Worm (Caenorhabditis elegans): Measurements from ENCODE around the gene swd-2.1.

swd-2.1 gene

DNA sequence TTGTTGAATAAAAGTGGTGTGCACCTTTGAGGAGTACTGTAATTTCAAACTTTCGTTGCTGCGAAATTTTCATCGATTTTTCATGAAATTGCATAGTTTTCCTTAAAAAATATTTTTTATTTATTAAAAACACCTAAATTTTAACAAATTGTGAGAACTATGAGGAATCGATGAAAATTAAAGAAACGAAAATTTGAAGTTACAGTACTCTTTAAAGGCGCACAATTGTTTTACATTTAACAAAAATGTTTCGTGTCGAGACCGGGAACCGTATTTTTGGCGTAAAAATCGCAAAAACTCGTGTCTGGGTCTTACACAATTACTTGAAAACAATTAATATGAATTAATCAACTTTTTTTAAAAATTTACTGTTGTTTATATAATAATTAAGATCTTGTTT lies 5.7 kb upstream of the swd-2.1 start, which contains the start of gene rdl-1:
TSS of gene rdl-1 (minus strand) at position 101 of the 400 bp plus-strand sequence.
- TF ChIP-seq tbx-7 (tag; optimal IDR thresholded peaks at IDR 0.05) (no peak), ceh-22 (tag; optimal IDR thresholded peaks at IDR 0.05) (no peak), odd-2 (tag; optimal IDR thresholded peaks at IDR 0.05) (no peak)

DNA sequence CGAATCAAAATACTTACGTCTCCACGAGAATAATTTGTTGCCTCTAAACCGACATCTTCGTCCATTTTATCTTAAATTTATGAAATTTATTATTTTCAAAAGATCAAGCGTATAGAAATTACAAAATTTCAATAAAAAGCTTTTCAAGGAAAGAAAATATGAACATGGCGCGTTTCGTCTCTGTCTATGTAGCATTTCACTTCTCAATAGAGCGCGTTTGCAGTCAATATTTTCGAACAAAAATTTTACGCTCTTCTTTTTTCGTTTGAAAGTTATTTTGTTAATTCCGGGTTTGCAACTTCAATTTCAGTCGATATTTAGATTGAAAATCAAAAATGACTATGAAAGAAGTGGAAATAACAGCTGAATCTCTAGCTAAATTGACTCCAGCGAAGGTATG lies 1.6 kb upstream of the swd-2.1 start, which contains the start of the genes hcf-1 and swd-2.2:
TSS of gene hcf-1 (minus strand) at position 70 of the 400 bp plus-strand sequence.
TSS of gene swd-2.2 (plus strand) at position 206 of the 400 bp plus-strand sequence.
- TF ChIP-seq nfya-1 (tag; optimal IDR thresholded peaks at IDR 0.05) (peak; percentile 18), ama-1 (optimal IDR thresholded peaks at IDR 0.05) (no peak)

DNA sequence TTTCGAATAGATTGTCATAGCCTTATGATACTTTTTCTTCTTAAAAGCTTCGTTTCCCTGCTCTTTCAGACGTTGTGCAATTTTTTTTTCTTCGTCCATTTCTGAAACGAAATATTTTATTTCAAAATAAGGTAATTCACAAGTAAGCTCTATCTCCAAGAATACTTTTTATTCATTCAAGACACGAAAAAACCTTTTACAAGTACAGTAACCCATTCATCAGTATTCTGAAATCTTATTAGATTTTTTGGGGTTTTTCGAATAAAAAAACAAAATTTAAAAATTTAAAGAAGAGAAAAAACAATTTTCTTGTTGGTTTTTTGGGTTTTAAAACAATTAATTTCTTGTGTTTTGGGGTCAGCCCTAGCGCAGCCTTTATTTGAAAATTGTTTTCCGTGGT lies 3.0 kb downstream of the swd-2.1 start, which contains the start of gene rpap-3:
TSS of gene rpap-3 (minus strand) at position 101 of the 400 bp plus-strand sequence.
- TF ChIP-seq elt-4 (tag; optimal IDR thresholded peaks at IDR 0.05): no peak
- no peak for TF ChIP-seq nhr-232 (tag; optimal IDR thresholded peaks at IDR 0.05)
- TF ChIP-seq ceh-34 (tag; optimal IDR thresholded peaks at IDR 0.05): no peak
- TF ChIP-seq ceh-9 (tag; optimal IDR thresholded peaks at IDR 0.05): no peak
- no peak for TF ChIP-seq T23F11.4 (GFP tag; optimal IDR thresholded peaks at IDR 0.05)
- TF ChIP-seq ama-1 (optimal IDR thresholded peaks at IDR 0.05): no peak
- no peak for TF ChIP-seq ahr-1 (tag; optimal IDR thresholded peaks at IDR 0.05)
- no peak for TF ChIP-seq rnt-1 (tag; optimal IDR thresholded peaks at IDR 0.05)
- no peak for TF ChIP-seq ceh-45 (GFP tag; IDR thresholded peaks at IDR 0.05)
- no peak for TF ChIP-seq madf-2 (tag; optimal IDR thresholded peaks at IDR 0.05)
- TF ChIP-seq pros-1 (tag; optimal IDR thresholded peaks at IDR 0.05): no peak
- no peak for TF ChIP-seq ref-2 (tag; optimal IDR thresholded peaks at IDR 0.05)
- TF ChIP-seq pqm-1 (tag; optimal IDR thresholded peaks at IDR 0.05): no peak
- no peak for TF ChIP-seq sox-4 (tag; optimal IDR thresholded peaks at IDR 0.05)
- no peak for TF ChIP-seq F13H6.1 (tag; optimal IDR thresholded peaks at IDR 0.05)
- TF ChIP-seq ceh-48 (tag; optimal IDR thresholded peaks at IDR 0.05): no peak
- no peak for TF ChIP-seq mec-3 (tag; optimal IDR thresholded peaks at IDR 0.05; ENCODE audit: borderline replicate concordance)
- TF ChIP-seq hlh-13 (GFP tag; optimal IDR thresholded peaks at IDR 0.05): no peak
- TF ChIP-seq fkh-6 (tag; optimal IDR thresholded peaks at IDR 0.05): no peak

DNA sequence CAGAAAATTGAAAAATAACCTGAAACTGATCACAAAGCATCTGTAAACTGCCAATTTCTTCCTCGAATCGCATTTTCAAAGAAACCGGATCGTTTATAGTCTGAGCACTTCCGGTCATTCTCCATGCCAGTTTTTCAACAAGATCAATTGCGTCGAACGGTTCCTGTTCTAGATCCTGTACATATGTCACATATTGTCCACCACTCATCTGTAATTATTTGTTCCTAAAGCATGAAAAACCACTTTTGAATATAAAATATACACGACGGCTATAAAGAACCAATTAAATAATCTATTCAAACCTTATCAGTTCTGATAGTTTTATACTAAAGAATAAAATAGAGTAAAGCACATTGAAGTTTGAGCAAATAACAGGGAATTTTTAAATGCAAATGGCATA lies 6.5 kb downstream of the swd-2.1 start, which contains the start of gene sec-10:
TSS of gene sec-10 (minus strand) at position 208 of the 400 bp plus-strand sequence.
- no peak for TF ChIP-seq lim-6 (tag; optimal IDR thresholded peaks at IDR 0.05)
- TF ChIP-seq pax-1 (tag; optimal IDR thresholded peaks at IDR 0.05): no peak
- no peak for TF ChIP-seq T23F11.4 (GFP tag; optimal IDR thresholded peaks at IDR 0.05)
- TF ChIP-seq hlh-8 (tag; optimal IDR thresholded peaks at IDR 0.05): no peak
- TF ChIP-seq fax-1 (tag; optimal IDR thresholded peaks at IDR 0.05): no peak
- TF ChIP-seq rnt-1 (tag; optimal IDR thresholded peaks at IDR 0.05): no peak
- TF ChIP-seq che-1 (tag; optimal IDR thresholded peaks at IDR 0.05): no peak
- TF ChIP-seq F13H6.1 (tag; optimal IDR thresholded peaks at IDR 0.05): no peak
- no peak for TF ChIP-seq fkh-6 (tag; optimal IDR thresholded peaks at IDR 0.05)
- TF ChIP-seq ama-1 (optimal IDR thresholded peaks at IDR 0.05): no peak
- TF ChIP-seq pat-9 (tag; optimal IDR thresholded peaks at IDR 0.05): no peak
- no peak for TF ChIP-seq pqm-1 (tag; optimal IDR thresholded peaks at IDR 0.05)
- TF ChIP-seq ceh-14 (tag; optimal IDR thresholded peaks at IDR 0.05): no peak
- no peak for TF ChIP-seq hlh-15 (tag; optimal IDR thresholded peaks at IDR 0.05)
- no peak for TF ChIP-seq hlh-13 (GFP tag; optimal IDR thresholded peaks at IDR 0.05)
- TF ChIP-seq nhr-232 (tag; optimal IDR thresholded peaks at IDR 0.05): no peak
- no peak for TF ChIP-seq ceh-19 (GFP tag; optimal IDR thresholded peaks at IDR 0.05)

DNA sequence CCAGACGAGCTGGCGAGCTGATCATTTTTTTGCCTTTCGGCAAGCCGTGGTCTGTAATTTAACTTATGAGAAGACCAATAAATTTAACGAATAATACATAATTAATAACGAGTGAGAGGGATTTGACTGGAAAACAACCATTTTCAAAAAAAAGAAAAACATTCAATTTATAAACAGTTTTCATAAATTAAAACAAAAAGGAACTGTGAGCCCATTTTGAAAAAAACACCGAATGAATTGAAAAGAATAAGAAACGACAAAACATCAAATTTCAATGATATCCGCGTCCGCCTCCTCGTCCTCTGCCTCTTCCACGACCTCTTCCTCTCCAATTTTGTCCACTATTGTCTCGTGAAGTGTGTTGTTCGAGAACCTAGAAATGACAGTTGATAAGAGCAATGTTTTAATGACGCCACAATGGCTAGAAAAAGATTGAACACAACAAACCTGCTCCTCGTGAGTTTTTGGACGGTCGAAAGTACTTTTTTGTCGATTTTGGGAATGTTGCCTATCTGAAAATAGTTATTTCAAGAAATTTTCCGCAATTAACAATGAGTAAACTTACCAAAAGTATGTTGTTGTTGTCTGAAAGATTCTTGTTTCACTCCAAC lies 8.1 kb downstream of the swd-2.1 start, which contains the start of gene tag-321:
TSS of gene tag-321 (minus strand) at position 51 of the 611 bp plus-strand sequence.
- TF ChIP-seq ref-2 (tag; optimal IDR thresholded peaks at IDR 0.05) (no peak), mec-3 (tag; optimal IDR thresholded peaks at IDR 0.05; ENCODE audit: borderline replicate concordance) (no peak), K02D7.2 (tag; optimal IDR thresholded peaks at IDR 0.05) (no peak), sox-4 (tag; optimal IDR thresholded peaks at IDR 0.05) (no peak), madf-2 (tag; optimal IDR thresholded peaks at IDR 0.05) (no peak), nhr-232 (tag; optimal IDR thresholded peaks at IDR 0.05) (no peak), fkh-10 (GFP tag; optimal IDR thresholded peaks at IDR 0.05) (no peak), F13H6.1 (tag; optimal IDR thresholded peaks at IDR 0.05) (no peak), K09A11.1 (tag; optimal IDR thresholded peaks at IDR 0.05; ENCODE audit: insufficient read depth) (no peak), C38D4.7 (GFP tag; optimal IDR thresholded peaks at IDR 0.05) (no peak), T23F11.4 (GFP tag; optimal IDR thresholded peaks at IDR 0.05) (no peak), che-1 (tag; optimal IDR thresholded peaks at IDR 0.05) (no peak), fkh-6 (tag; optimal IDR thresholded peaks at IDR 0.05) (no peak), ceh-30 (tag; optimal IDR thresholded peaks at IDR 0.05) (no peak), ceh-6 (GFP tag; optimal IDR thresholded peaks at IDR 0.05) (no peak), lim-6 (tag; optimal IDR thresholded peaks at IDR 0.05) (no peak), sdc-2 (tag; optimal IDR thresholded peaks at IDR 0.05) (no peak), ceh-34 (tag; optimal IDR thresholded peaks at IDR 0.05) (no peak), pha-4 (tag; optimal IDR thresholded peaks at IDR 0.05) (no peak), pag-3 (tag; optimal IDR thresholded peaks at IDR 0.05; ENCODE audit: borderline replicate concordance) (no peak)

All from whole organism, late embryonic.